Fruit fly (Drosophila melanogaster) whole organism, pupa: ENCODE results near the gene CG10479.

Experiments
- CG10348 ChIP-seq: fragments of 200-800 bp; sonication (Bioruptor generic); IDR thresholded peaks from 2 replicates; pipeline ENCODE4 v1.3.6; 2022; ENCODE audit warnings: missing biosample characterization, missing genetic modification characterization
- CG12605 ChIP-seq: fragments of 200-800 bp; sonication (Bioruptor generic); IDR thresholded peaks from 2 replicates; pipeline ENCODE4 v1.3.6; 2022; ENCODE audit warnings: missing biosample characterization, missing genetic modification characterization
- CG13204 ChIP-seq: fragments of 200-800 bp; sonication (Bioruptor generic); optimal IDR thresholded peaks from 2 replicates; lab custom pipeline; 2018; ENCODE audit warnings: missing biosample characterization, mild to moderate bottlenecking, missing genetic modification characterization, moderate library complexity
- CG32121 ChIP-seq: fragments of 200-800 bp; sonication (Bioruptor generic); IDR thresholded peaks from 2 replicates; pipeline ENCODE4 v1.3.6; 2022; ENCODE audit warnings: missing biosample characterization, missing genetic modification characterization
- CG34367 ChIP-seq: fragments of 200-800 bp; sonication (Bioruptor generic); optimal IDR thresholded peaks from 2 replicates; lab custom pipeline; 2018; ENCODE audit warnings: missing biosample characterization, mild to moderate bottlenecking, missing genetic modification characterization
- CG8301 ChIP-seq: fragments of 200-800 bp; sonication (Bioruptor generic); optimal IDR thresholded peaks from 2 replicates; lab custom pipeline; 2018; ENCODE audit warnings: missing biosample characterization, mild to moderate bottlenecking, missing genetic modification characterization
- D1 ChIP-seq: fragments of 200-800 bp; sonication (Bioruptor generic); optimal IDR thresholded peaks from 2 replicates; lab custom pipeline; 2018; ENCODE audit warnings: missing biosample characterization, mild to moderate bottlenecking, missing genetic modification characterization, moderate library complexity
- EcR ChIP-seq: fragments of 200-800 bp; sonication (Bioruptor generic); optimal IDR thresholded peaks from 3 replicates; lab custom pipeline; 2019; ENCODE audit warnings: missing biosample characterization, missing genetic modification characterization, mild to moderate bottlenecking, moderate library complexity, missing genetic modification reagents
- Ets98B ChIP-seq: fragments of 200-800 bp; sonication (Bioruptor generic); IDR thresholded peaks from 2 replicates; pipeline ENCODE4 v1.3.6; 2022; ENCODE audit warnings: missing biosample characterization, missing genetic modification characterization
- Pif1A ChIP-seq: fragments of 200-800 bp; sonication (Bioruptor generic); optimal IDR thresholded peaks from 3 replicates; lab custom pipeline; 2016; ENCODE audit warnings: missing biosample characterization, missing genetic modification characterization
- Pif1B ChIP-seq: fragments of 200-800 bp; sonication (Bioruptor generic); optimal IDR thresholded peaks from 3 replicates; lab custom pipeline; 2016; ENCODE audit warnings: missing biosample characterization, missing genetic modification characterization

DNA sequence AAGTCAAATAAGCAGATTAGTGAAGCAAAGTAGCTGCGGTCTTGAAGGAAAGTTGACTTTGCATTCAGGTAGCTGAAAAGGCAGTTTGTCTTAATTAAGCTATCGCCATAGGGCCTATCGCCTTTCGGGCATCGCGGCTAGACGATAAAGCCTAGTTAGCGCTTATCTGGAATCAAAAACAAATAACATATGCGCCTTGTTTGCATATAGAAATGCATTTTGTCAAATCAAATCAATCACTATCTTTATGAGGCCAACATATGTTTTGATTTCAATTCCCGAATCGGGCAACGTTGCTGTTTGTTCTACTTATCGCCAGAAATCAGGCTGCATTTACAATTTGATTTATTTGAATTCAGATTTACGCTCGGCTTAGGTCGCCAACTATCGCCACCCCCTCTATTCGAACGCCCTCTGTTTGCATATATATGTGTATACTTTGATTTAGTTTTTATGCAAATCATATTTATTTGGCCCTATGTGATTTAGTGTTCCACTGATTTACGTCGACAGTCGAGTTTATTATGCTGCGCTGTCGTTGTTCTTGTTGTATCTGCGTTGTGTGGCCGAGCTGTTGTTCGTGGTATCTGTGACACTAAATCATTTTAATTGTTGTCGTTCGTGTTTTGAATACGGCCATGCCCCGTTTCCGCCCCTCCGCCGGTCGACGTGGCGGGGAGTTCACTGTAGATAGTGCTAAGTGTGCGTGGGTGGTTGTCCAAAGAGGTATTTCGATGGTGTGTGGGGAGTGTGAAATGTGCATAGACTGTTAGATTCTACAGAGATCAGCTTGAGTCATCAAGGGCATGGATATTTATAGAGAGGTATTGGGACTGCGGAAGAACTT lies 1.0 kb downstream of the CG10479 start:
- no peak for TF ChIP-seq CG8301 (tag; lab: Kevin White, UChicago)
- no peak for TF ChIP-seq Pif1A
- TF ChIP-seq Pif1B = no peak
- TF ChIP-seq Ets98B (GFP tag; lab: Robert Waterston, UW) = no peak
- no peak for TF ChIP-seq EcR (GFP tag; lab: Kevin White, UChicago)
- no peak for TF ChIP-seq CG12605 (GFP tag; lab: Robert Waterston, UW)
- TF ChIP-seq CG13204 (GFP tag; lab: Kevin White, UChicago) = no peak
- no peak for TF ChIP-seq CG32121
- TF ChIP-seq D1 = no peak
- no peak for TF ChIP-seq CG10348 (GFP tag; lab: Robert Waterston, UW)
- no peak for TF ChIP-seq CG34367 (tag; lab: Kevin White, UChicago)
